Worm (Caenorhabditis elegans) whole organism, L2 larva: Measurements from ENCODE around the gene F49E11.7.

Source experiments
- C34F6.9 ChIP-seq: fragments of 150-350 bp; optimal IDR thresholded peaks from 2 replicates; lab custom pipeline; 2014; ENCODE audit warnings: missing biosample characterization, missing genetic modification characterization
- F13H6.1 ChIP-seq: sonication (generic microtip); optimal IDR thresholded peaks from 2 replicates; lab custom pipeline; 2016; ENCODE audit warnings: missing genetic modification characterization, missing compliant biosample characterization
- R02D3.7 ChIP-seq: fragments of 150-350 bp; optimal IDR thresholded peaks from 2 replicates; lab custom pipeline; 2014; ENCODE audit warnings: missing biosample characterization, missing genetic modification characterization
- ZK546.5 ChIP-seq: sonication (generic microtip); optimal IDR thresholded peaks from 2 replicates; lab custom pipeline; 2017; ENCODE audit warnings: missing biosample characterization, missing genetic modification characterization
- aly-2 ChIP-seq: fragments of 150-350 bp; optimal IDR thresholded peaks from 2 replicates; lab custom pipeline; 2014; ENCODE audit warnings: missing biosample characterization, missing genetic modification characterization
- ama-1 ChIP-seq: fragments of 150-350 bp; optimal IDR thresholded peaks from 2 replicates; lab custom pipeline; 2018; ENCODE audit warnings: inconsistent platforms
- blmp-1 ChIP-seq: sonication (generic microtip); optimal IDR thresholded peaks from 2 replicates; lab custom pipeline; 2017; ENCODE audit warnings: missing genetic modification characterization, mild to moderate bottlenecking, missing compliant biosample characterization, antibody characterized with exemption, moderate library complexity; ENCODE audit not compliant: insufficient read depth
- ceh-16 ChIP-seq: fragments of 150-350 bp; optimal IDR thresholded peaks from 2 replicates; lab custom pipeline; 2014; ENCODE audit warnings: missing biosample characterization, missing genetic modification characterization
- ceh-82 ChIP-seq: fragments of 150-350 bp; optimal IDR thresholded peaks from 2 replicates; lab custom pipeline; 2014; ENCODE audit warnings: missing biosample characterization, missing genetic modification characterization
- crh-2 ChIP-seq: sonication (generic microtip); optimal IDR thresholded peaks from 2 replicates; lab custom pipeline; 2017; ENCODE audit warnings: missing biosample characterization, missing genetic modification characterization
- egl-27 ChIP-seq: sonication (generic microtip); optimal IDR thresholded peaks from 3 replicates; lab custom pipeline; 2017; ENCODE audit warnings: missing biosample characterization, missing genetic modification reagents, missing genetic modification characterization
- elt-1 ChIP-seq: fragments of 150-350 bp; optimal IDR thresholded peaks from 2 replicates; lab custom pipeline; 2014; ENCODE audit warnings: missing biosample characterization, missing genetic modification characterization
- fos-1 ChIP-seq: fragments of 150-350 bp; optimal IDR thresholded peaks from 2 replicates; lab custom pipeline; 2014; ENCODE audit warnings: missing biosample characterization, missing genetic modification characterization
- gmeb-1 ChIP-seq: fragments of 150-350 bp; optimal IDR thresholded peaks from 2 replicates; lab custom pipeline; 2014; ENCODE audit warnings: missing biosample characterization, missing genetic modification characterization
- lin-13 ChIP-seq: fragments of 150-350 bp; optimal IDR thresholded peaks from 2 replicates; lab custom pipeline; 2014; ENCODE audit warnings: missing biosample characterization, missing genetic modification reagents, missing genetic modification characterization
- lsy-2 ChIP-seq, 2 experiments: fragments of 150-350 bp in 1 of 2; sonication (generic microtip) in 1 of 2; optimal IDR thresholded peaks; 2 replicates each; lab custom pipeline; 2014 to 2017; ENCODE audit warnings: missing biosample characterization in 2 of 2, missing genetic modification characterization in 2 of 2
- mab-5 ChIP-seq: fragments of 150-350 bp; optimal IDR thresholded peaks from 2 replicates; lab custom pipeline; 2014; ENCODE audit warnings: missing biosample characterization, missing genetic modification characterization
- mbf-1 ChIP-seq: sonication (generic microtip); optimal IDR thresholded peaks from 2 replicates; lab custom pipeline; 2017; ENCODE audit warnings: missing biosample characterization, missing genetic modification characterization
- mdl-1 ChIP-seq, 2 experiments: fragments of 150-350 bp in 1 of 2; sonication (generic microtip) in 1 of 2; optimal IDR thresholded peaks; 2 replicates each; lab custom pipeline; 2017; ENCODE audit warnings: missing biosample characterization in 2 of 2, missing genetic modification characterization in 2 of 2
- nhr-12 ChIP-seq: fragments of 150-350 bp; optimal IDR thresholded peaks from 2 replicates; lab custom pipeline; 2014; ENCODE audit warnings: missing biosample characterization, missing genetic modification characterization
- nhr-129 ChIP-seq: fragments of 150-350 bp; optimal IDR thresholded peaks from 2 replicates; lab custom pipeline; 2014; ENCODE audit warnings: missing biosample characterization, missing genetic modification characterization
- nhr-21 ChIP-seq: fragments of 150-350 bp; optimal IDR thresholded peaks from 2 replicates; lab custom pipeline; 2014; ENCODE audit warnings: missing biosample characterization, missing genetic modification characterization
- nhr-23 ChIP-seq: fragments of 150-350 bp; optimal IDR thresholded peaks from 2 replicates; lab custom pipeline; 2014; ENCODE audit warnings: missing biosample characterization, missing genetic modification reagents, missing genetic modification characterization
- nhr-77 ChIP-seq: fragments of 150-350 bp; optimal IDR thresholded peaks from 2 replicates; lab custom pipeline; 2014; ENCODE audit warnings: missing biosample characterization, missing genetic modification characterization
- peb-1 ChIP-seq: fragments of 150-350 bp; optimal IDR thresholded peaks from 2 replicates; lab custom pipeline; 2014; ENCODE audit warnings: missing biosample characterization, missing genetic modification characterization
- sem-4 ChIP-seq: fragments of 150-350 bp; optimal IDR thresholded peaks from 2 replicates; lab custom pipeline; 2014; ENCODE audit warnings: missing biosample characterization, missing genetic modification reagents, missing genetic modification characterization
- skn-1 ChIP-seq: sonication (generic microtip); optimal IDR thresholded peaks from 2 replicates; lab custom pipeline; 2017; ENCODE audit warnings: missing biosample characterization, missing genetic modification characterization
- sma-9 ChIP-seq, 2 experiments: fragments of 150-350 bp in 1 of 2; sonication (generic microtip) in 1 of 2; optimal IDR thresholded peaks; 2 replicates each; lab custom pipeline; 2014 to 2016; ENCODE audit warnings: missing genetic modification characterization in 2 of 2, mild to moderate bottlenecking in 1 of 2, missing biosample characterization in 1 of 2, missing compliant biosample characterization in 1 of 2, missing genetic modification reagents in 1 of 2, moderate library complexity in 1 of 2
- unc-55 ChIP-seq: fragments of 150-350 bp; sonication (generic microtip); optimal IDR thresholded peaks from 3 replicates; lab custom pipeline; 2014; ENCODE audit warnings: missing biosample characterization, missing genetic modification reagents, missing genetic modification characterization
- zag-1 ChIP-seq: fragments of 150-350 bp; optimal IDR thresholded peaks from 2 replicates; lab custom pipeline; 2014; ENCODE audit warnings: missing biosample characterization, missing genetic modification characterization
- ztf-1 ChIP-seq: fragments of 200-800 bp; sonication (Bioruptor generic); conservative IDR thresholded peaks from 2 replicates; pipeline ENCODE4 v1.3.6; 2022; ENCODE audit warnings: missing genetic modification characterization, missing compliant biosample characterization
- ztf-11 ChIP-seq: sonication (generic microtip); optimal IDR thresholded peaks from 2 replicates; lab custom pipeline; 2017; ENCODE audit warnings: missing biosample characterization, missing genetic modification characterization
- ztf-4 ChIP-seq: fragments of 150-350 bp; optimal IDR thresholded peaks from 2 replicates; lab custom pipeline; 2014; ENCODE audit warnings: missing biosample characterization, missing genetic modification characterization

F49E11.7 gene

ce11 chrIV:13013711-13014341 lies 38.8 kb upstream of the F49E11.7 start:
- no peak for TF ChIP-seq sem-4 (tag; lab: Kevin White, UChicago)
- no peak for TF ChIP-seq lsy-2 (tag; optimal IDR thresholded peaks at IDR 0.05; lab: Kevin White, UChicago)
- TF ChIP-seq aly-2 (tag; lab: Kevin White, UChicago) = no peak
- peak; percentile 63 for TF ChIP-seq elt-1 (tag; lab: Kevin White, UChicago)
- TF ChIP-seq sma-9 (GFP tag; optimal IDR thresholded peaks at IDR 0.05; lab: Kevin White, UChicago) = no peak
- TF ChIP-seq sma-9 (tag; optimal IDR thresholded peaks at IDR 0.05; lab: Kevin White, UChicago) = no peak
- TF ChIP-seq ceh-16 (tag; lab: Kevin White, UChicago) = peak; percentile 14

ce11 chrIV:13015801-13016404 lies 36.8 kb upstream of the F49E11.7 start:
- TF ChIP-seq R02D3.7 (tag; lab: Kevin White, UChicago) (no peak), nhr-21 (tag; lab: Kevin White, UChicago) (no peak), nhr-23 (tag; lab: Kevin White, UChicago) (no peak), crh-2 (tag; lab: Kevin White, UChicago) (peak; percentile 61), sma-9 (GFP tag; optimal IDR thresholded peaks at IDR 0.05; lab: Kevin White, UChicago) (peak; percentile 26), sma-9 (tag; optimal IDR thresholded peaks at IDR 0.05; lab: Kevin White, UChicago) (no peak), sem-4 (tag; lab: Kevin White, UChicago) (peak; percentile 59), nhr-77 (no peak), blmp-1 (tag; lab: Kevin White, UChicago) (no peak), ztf-11 (tag; lab: Kevin White, UChicago) (no peak), lsy-2 (tag; optimal IDR thresholded peaks at IDR 0.05; lab: Kevin White, UChicago) (peak in 1 of 2 experiments; percentile 29), zag-1 (tag; lab: Kevin White, UChicago) (peak; percentile 61), ztf-4 (tag; lab: Kevin White, UChicago) (no peak), egl-27 (tag; lab: Kevin White, UChicago) (no peak), ama-1 (lab: Kevin White, UChicago) (no peak), unc-55 (GFP tag; lab: Kevin White, UChicago) (peak; percentile 33), F13H6.1 (tag; lab: Kevin White, UChicago) (peak; percentile 36), ZK546.5 (no peak), fos-1 (tag; lab: Kevin White, UChicago) (no peak), C34F6.9 (tag; lab: Kevin White, UChicago) (peak; percentile 69), mdl-1 (tag; optimal IDR thresholded peaks at IDR 0.05; lab: Kevin White, UChicago) (no peak), mbf-1 (no peak), lin-13 (GFP tag; lab: Kevin White, UChicago) (peak; percentile 30), mab-5 (tag; lab: Kevin White, UChicago) (peak; percentile 81), nhr-129 (tag; lab: Kevin White, UChicago) (peak; percentile 75), ceh-16 (tag; lab: Kevin White, UChicago) (no peak), gmeb-1 (tag; lab: Kevin White, UChicago) (no peak), ceh-82 (tag; lab: Kevin White, UChicago) (no peak), skn-1 (tag; lab: Kevin White, UChicago) (no peak)

ce11 chrIV:13016820-13017219 lies 35.8 kb upstream of the F49E11.7 start:
- peak; percentile 34 for TF ChIP-seq sem-4 (tag; lab: Kevin White, UChicago)
- peak; percentile 63 for TF ChIP-seq zag-1 (tag; lab: Kevin White, UChicago)
- TF ChIP-seq nhr-12 = no peak

ce11 chrIV:13021006-13021405 lies 31.7 kb upstream of the F49E11.7 start:
- no peak for TF ChIP-seq nhr-129 (tag; lab: Kevin White, UChicago)
- TF ChIP-seq peb-1 (tag; lab: Kevin White, UChicago) = no peak
- TF ChIP-seq ztf-1 (GFP tag; lab: Robert Waterston, UW) = no peak
- TF ChIP-seq crh-2 (tag; lab: Kevin White, UChicago) = peak; percentile 26
- no peak for TF ChIP-seq zag-1 (tag; lab: Kevin White, UChicago)
- peak; percentile 24 for TF ChIP-seq sma-9 (GFP tag; optimal IDR thresholded peaks at IDR 0.05; lab: Kevin White, UChicago)
- no peak for TF ChIP-seq sma-9 (tag; optimal IDR thresholded peaks at IDR 0.05; lab: Kevin White, UChicago)
- TF ChIP-seq, all 48 proteins: peak for 2
